Worm (Caenorhabditis elegans): Measurements from ENCODE around the gene fbxb-41.
"Not testable (repeated sequence)": the region's sequence is repeated elsewhere in the genome, so short reads cannot be mapped to it uniquely, and the experiment has no call there.

- not testable (repeated sequence) for TF ChIP-seq unc-62 (GFP tag; optimal IDR thresholded peaks at IDR 0.05); ama-1 (optimal IDR thresholded peaks at IDR 0.05); ztf-11 (tag; optimal IDR thresholded peaks at IDR 0.05); nhr-77 (tag; optimal IDR thresholded peaks at IDR 0.05); pha-4 (tag; optimal IDR thresholded peaks at IDR 0.05); nhr-25 (tag; optimal IDR thresholded peaks at IDR 0.05); unc-39 (tag; optimal IDR thresholded peaks at IDR 0.05); nhr-12 (tag; optimal IDR thresholded peaks at IDR 0.05)
These were observed 1.8 kb upstream of the fbxb-41 start, which contains the start of gene fbxb-45 for ce11 chrII:1043932-1044331.
